Fruit fly (Drosophila melanogaster) whole organism, wandering third instar larva: ENCODE data around the gene CG15482.

Experiments used
- Abd-B ChIP-seq: fragments of >200 bp; optimal IDR thresholded peaks from 2 replicates; lab custom pipeline; 2017; ENCODE audit warnings: missing biosample characterization, missing genetic modification characterization
- CG9705 ChIP-seq: fragments of 200-800 bp; sonication (Bioruptor generic); optimal IDR thresholded peaks from 2 replicates; lab custom pipeline; 2018; ENCODE audit warnings: missing biosample characterization, mild to moderate bottlenecking, missing genetic modification characterization
- Dfd ChIP-seq: fragments of >200 bp; optimal IDR thresholded peaks from 2 replicates; lab custom pipeline; 2017; ENCODE audit warnings: missing biosample characterization, missing genetic modification characterization
- Dif ChIP-seq: fragments of 200-275, 200-300 bp; sonication (Bioruptor generic); optimal IDR thresholded peaks from 2 replicates; lab custom pipeline; 2018; ENCODE audit warnings: missing biosample characterization, missing genetic modification characterization; ENCODE audit not compliant: partially characterized antibody
- GATAd ChIP-seq: sonication (Bioruptor generic); optimal IDR thresholded peaks from 2 replicates; lab custom pipeline; 2016; ENCODE audit warnings: missing biosample characterization, missing genetic modification characterization
- HLH106 ChIP-seq: fragments of 200-800 bp; optimal IDR thresholded peaks from 3 replicates; lab custom pipeline; 2019; ENCODE audit warnings: missing biosample characterization, mild to moderate bottlenecking, missing genetic modification characterization, moderate library complexity
- Hnf4 ChIP-seq: fragments of 200-800 bp; sonication (Bioruptor generic); optimal IDR thresholded peaks from 2 replicates; lab custom pipeline; 2016; ENCODE audit warnings: missing biosample characterization, mild to moderate bottlenecking, missing genetic modification characterization
- Hr78 ChIP-seq: fragments of >200 bp; optimal IDR thresholded peaks from 2 replicates; lab custom pipeline; 2017; ENCODE audit warnings: missing biosample characterization, missing genetic modification characterization
- Hr83 ChIP-seq: fragments of 200-300 bp; sonication (Bioruptor generic); optimal IDR thresholded peaks from 2 replicates; lab custom pipeline; 2016; ENCODE audit warnings: missing biosample characterization, mild to moderate bottlenecking, missing genetic modification characterization, moderate library complexity; ENCODE audit not compliant: poor library complexity, severe bottlenecking
- Jra ChIP-seq: sonication (Bioruptor generic); optimal IDR thresholded peaks from 2 replicates; lab custom pipeline; 2016; ENCODE audit warnings: missing biosample characterization, missing genetic modification characterization
- Mio ChIP-seq: sonication (Bioruptor generic); optimal IDR thresholded peaks from 2 replicates; lab custom pipeline; 2016; ENCODE audit warnings: missing biosample characterization, missing genetic modification characterization
- Myc ChIP-seq: fragments of >200 bp; optimal IDR thresholded peaks from 2 replicates; lab custom pipeline; 2017
- OdsH ChIP-seq: fragments of 200-800 bp; sonication (Bioruptor generic); optimal IDR thresholded peaks from 2 replicates; lab custom pipeline; 2016; ENCODE audit warnings: missing biosample characterization, mild to moderate bottlenecking, missing genetic modification characterization
- Rel ChIP-seq, 2 experiments: fragments of 200-800 bp; sonication (Bioruptor generic) in 1 of 2; optimal IDR thresholded peaks; 2 replicates in 1 of 2; 3 replicates in 1 of 2; lab custom pipeline; 2016 to 2019; ENCODE audit warnings: mild to moderate bottlenecking in 2 of 2, missing biosample characterization in 2 of 2, missing genetic modification characterization in 2 of 2, moderate library complexity in 1 of 2
- Sp1 ChIP-seq: fragments of 200-800 bp; sonication (Bioruptor generic); optimal IDR thresholded peaks from 3 replicates; lab custom pipeline; 2019; ENCODE audit warnings: missing biosample characterization, mild to moderate bottlenecking, missing genetic modification characterization, moderate library complexity
- br ChIP-seq: fragments of 200-800 bp; sonication (Bioruptor generic); optimal IDR thresholded peaks from 2 replicates; lab custom pipeline; 2016; ENCODE audit warnings: missing biosample characterization, missing genetic modification characterization
- brk ChIP-seq: fragments of 200-800 bp; sonication (Bioruptor generic); optimal IDR thresholded peaks from 2 replicates; lab custom pipeline; 2016; ENCODE audit warnings: missing biosample characterization, mild to moderate bottlenecking, missing genetic modification characterization
- dl ChIP-seq, 2 experiments: fragments of 175-275, 200-275 bp in 1 of 2; fragments of 200-275 bp in 1 of 2; sonication (Bioruptor generic); optimal IDR thresholded peaks; lab custom pipeline; 2018; ENCODE audit warnings: mild to moderate bottlenecking in 2 of 2, missing biosample characterization in 2 of 2, missing genetic modification characterization in 2 of 2, moderate library complexity in 2 of 2; ENCODE audit not compliant: partially characterized antibody in 2 of 2, insufficient read depth in 1 of 2
- dmrt93B ChIP-seq: fragments of 200-800 bp; sonication (Bioruptor generic); optimal IDR thresholded peaks from 2 replicates; lab custom pipeline; 2018; ENCODE audit warnings: missing biosample characterization, mild to moderate bottlenecking, missing genetic modification characterization
- dsf ChIP-seq: sonication (Bioruptor generic); optimal IDR thresholded peaks from 2 replicates; lab custom pipeline; 2016; ENCODE audit warnings: missing biosample characterization, missing genetic modification characterization, borderline replicate concordance
- ey ChIP-seq: fragments of 200-800 bp; sonication (Bioruptor generic); optimal IDR thresholded peaks from 2 replicates; lab custom pipeline; 2016; ENCODE audit warnings: missing biosample characterization, missing genetic modification characterization
- foxo ChIP-seq, 2 experiments: fragments of 200-800 bp; sonication (Bioruptor generic); optimal IDR thresholded peaks; 2 replicates in 1 of 2; 3 replicates in 1 of 2; lab custom pipeline; 2016 to 2017; ENCODE audit warnings: missing biosample characterization in 2 of 2, missing genetic modification characterization in 2 of 2
- fru ChIP-seq: fragments of 200-800 bp; sonication (Bioruptor generic); optimal IDR thresholded peaks from 3 replicates; lab custom pipeline; 2016; ENCODE audit warnings: missing biosample characterization, mild to moderate bottlenecking, missing genetic modification characterization
- h ChIP-seq: fragments of 200-800 bp; sonication (Bioruptor generic); optimal IDR thresholded peaks from 3 replicates; lab custom pipeline; 2016; ENCODE audit warnings: missing biosample characterization, mild to moderate bottlenecking, missing genetic modification characterization
- pan ChIP-seq: fragments of >200 bp; optimal IDR thresholded peaks from 2 replicates; lab custom pipeline; 2017
- psq ChIP-seq: fragments of 200-800 bp; sonication (Bioruptor generic); optimal IDR thresholded peaks from 3 replicates; lab custom pipeline; 2017; ENCODE audit warnings: missing biosample characterization, mild to moderate bottlenecking, missing genetic modification characterization, moderate library complexity
- rgr ChIP-seq: fragments of 200-800 bp; sonication (Bioruptor generic); optimal IDR thresholded peaks from 3 replicates; lab custom pipeline; 2016; ENCODE audit warnings: missing biosample characterization, mild to moderate bottlenecking, missing genetic modification characterization
- sage ChIP-seq: fragments of 200-800 bp; sonication (Bioruptor generic); optimal IDR thresholded peaks from 2 replicates; lab custom pipeline; 2016; ENCODE audit warnings: missing biosample characterization, mild to moderate bottlenecking, missing genetic modification characterization
- sv ChIP-seq: fragments of 200-800 bp; sonication (Bioruptor generic); optimal IDR thresholded peaks from 3 replicates; lab custom pipeline; 2016; ENCODE audit warnings: missing biosample characterization, missing genetic modification characterization
- tai ChIP-seq: sonication (Bioruptor generic); optimal IDR thresholded peaks from 2 replicates; lab custom pipeline; 2016; ENCODE audit warnings: missing biosample characterization, missing genetic modification characterization
- usp ChIP-seq: fragments of >200 bp; optimal IDR thresholded peaks from 2 replicates; lab custom pipeline; 2017; ENCODE audit warnings: missing biosample characterization, missing genetic modification characterization

CG15482 gene

DNA sequence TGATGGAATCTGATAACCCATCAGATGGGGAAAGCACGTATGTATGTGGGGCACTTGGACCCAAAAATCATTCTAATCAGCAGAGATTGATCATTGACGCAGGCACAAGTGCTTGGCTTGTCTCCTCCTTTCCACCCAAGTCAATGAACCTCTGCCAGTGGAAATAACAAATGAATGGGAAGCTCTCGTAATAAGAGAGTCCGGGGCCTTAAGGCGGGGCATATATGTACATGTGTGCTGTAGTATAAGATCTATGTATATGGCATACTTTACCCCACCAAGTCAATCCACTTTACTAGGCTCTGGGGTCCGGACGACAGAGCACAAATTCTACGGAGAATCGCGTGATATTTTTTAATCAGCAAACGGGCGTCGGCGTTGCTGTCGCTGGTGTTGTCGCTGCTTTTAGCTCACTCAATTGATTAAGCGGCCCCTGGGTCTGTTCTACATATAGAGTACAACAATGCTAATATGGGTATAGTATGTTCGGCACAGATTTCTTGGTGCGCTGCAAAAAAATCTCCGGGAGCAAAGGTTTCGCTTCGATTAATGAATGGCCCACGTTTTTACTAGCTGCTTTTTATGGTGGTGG lies 5.4 kb downstream of the CG15482 start:
- no peak for TF ChIP-seq Jra (GFP tag; lab: Kevin White, UChicago)
- TF ChIP-seq Hr78 (GFP tag; lab: Kevin White, UChicago): no peak
- no peak for TF ChIP-seq brk (GFP tag; lab: Kevin White, UChicago)
- TF ChIP-seq pan (lab: Kevin White, UChicago): no peak
- no peak for TF ChIP-seq psq (GFP tag; lab: Kevin White, UChicago)
- TF ChIP-seq OdsH (GFP tag; lab: Kevin White, UChicago): peak; percentile 13
- peak; percentile 42 for TF ChIP-seq h
- no peak for TF ChIP-seq dmrt93B (GFP tag; lab: Kevin White, UChicago)
- no peak for TF ChIP-seq Myc (lab: Kevin White, UChicago)
- TF ChIP-seq dl (GFP tag; optimal IDR thresholded peaks at IDR 0.05; lab: Kevin White, UChicago; ENCODE audit: insufficient read depth in 1 of 2, partially characterized antibody in 2 of 2): no peak
- TF ChIP-seq br (GFP tag; lab: Kevin White, UChicago): peak; percentile 33
- TF ChIP-seq Dif (GFP tag; lab: Kevin White, UChicago): no peak
- TF ChIP-seq fru (GFP tag; lab: Kevin White, UChicago): no peak
- peak; percentile 8 for TF ChIP-seq rgr
- TF ChIP-seq Rel (GFP tag; optimal IDR thresholded peaks at IDR 0.05; lab: Kevin White, UChicago): no peak
- TF ChIP-seq Rel (tag; optimal IDR thresholded peaks at IDR 0.05; lab: Kevin White, UChicago): peak; percentile 83
- peak; percentile 0 for TF ChIP-seq Hr83 (GFP tag; lab: Kevin White, UChicago)
- no peak for TF ChIP-seq Dfd
- TF ChIP-seq Sp1 (GFP tag; lab: Kevin White, UChicago): no peak
- TF ChIP-seq GATAd: no peak
- no peak for TF ChIP-seq usp (GFP tag; lab: Kevin White, UChicago)
- peak; percentile 22 for TF ChIP-seq Hnf4 (GFP tag; lab: Kevin White, UChicago)
- TF ChIP-seq, all 38 proteins: peak for 7

DNA sequence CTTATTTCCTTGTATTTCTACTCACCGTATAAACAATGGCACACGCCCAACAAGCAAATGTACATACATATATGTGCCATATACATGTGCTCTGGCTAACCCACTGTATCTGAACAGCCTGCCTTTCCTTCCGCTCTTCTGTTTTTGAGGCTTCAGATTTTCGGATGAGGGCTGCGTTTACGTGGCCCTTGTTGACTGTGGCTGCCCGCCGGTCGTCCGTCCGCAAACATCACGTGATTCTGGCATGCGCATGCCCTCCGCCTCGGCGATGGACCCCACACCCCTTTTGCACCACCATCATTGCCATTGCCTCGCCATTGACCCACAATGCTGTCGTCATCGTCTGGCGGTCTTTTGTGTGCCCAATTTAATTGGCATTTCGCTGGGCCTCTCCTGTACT lies 6.4 kb downstream of the CG15482 start:
- peak; percentile 70 for TF ChIP-seq h
- TF ChIP-seq OdsH (GFP tag; lab: Kevin White, UChicago): peak; percentile 21
- no peak for TF ChIP-seq Hr78 (GFP tag; lab: Kevin White, UChicago)
- TF ChIP-seq Rel (GFP tag; optimal IDR thresholded peaks at IDR 0.05; lab: Kevin White, UChicago): no peak
- peak; percentile 9 for TF ChIP-seq Rel (tag; optimal IDR thresholded peaks at IDR 0.05; lab: Kevin White, UChicago)
- no peak for TF ChIP-seq Mio (GFP tag; lab: Kevin White, UChicago)
- peak; percentile 58 for TF ChIP-seq Hr83 (GFP tag; lab: Kevin White, UChicago)
- no peak for TF ChIP-seq ey (GFP tag; lab: Kevin White, UChicago)
- peak; percentile 52 for TF ChIP-seq br (GFP tag; lab: Kevin White, UChicago)
- no peak for TF ChIP-seq GATAd
- TF ChIP-seq brk (GFP tag; lab: Kevin White, UChicago): no peak
- peak; percentile 22 for TF ChIP-seq HLH106 (tag; lab: Kevin White, UChicago)
- no peak for TF ChIP-seq dsf (GFP tag; lab: Kevin White, UChicago)
- TF ChIP-seq Hnf4 (GFP tag; lab: Kevin White, UChicago): no peak
- no peak for TF ChIP-seq tai
- peak; percentile 21 for TF ChIP-seq fru (GFP tag; lab: Kevin White, UChicago)
- TF ChIP-seq rgr: peak; percentile 21
- no peak for TF ChIP-seq Dfd
- peak in 1 of 2 experiments; percentile 4 for TF ChIP-seq foxo (GFP tag; optimal IDR thresholded peaks at IDR 0.05; lab: Kevin White, UChicago)
- TF ChIP-seq Sp1 (GFP tag; lab: Kevin White, UChicago): peak; percentile 15
- TF ChIP-seq, all 38 proteins: peak for 10

DNA sequence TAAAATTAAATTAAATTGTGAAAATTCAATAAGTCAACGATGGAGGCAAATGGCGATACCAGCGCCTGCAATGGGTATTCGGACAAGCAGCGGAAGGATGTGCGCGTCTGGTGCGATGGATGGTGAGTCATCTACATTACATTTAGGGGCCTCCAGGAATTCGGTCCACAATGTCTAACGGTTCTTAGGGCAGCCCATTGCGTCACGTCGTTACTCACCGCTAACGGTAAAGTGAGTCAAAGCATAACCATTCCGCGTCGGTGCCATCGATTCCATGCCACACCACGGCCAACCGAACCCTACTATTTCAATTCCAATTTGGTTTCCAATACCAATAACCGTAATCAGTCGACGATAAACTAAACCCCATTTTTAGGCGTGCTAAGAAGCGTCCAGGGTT lies 7.5 kb downstream of the CG15482 start:
- TF ChIP-seq psq (GFP tag; lab: Kevin White, UChicago): no peak
- TF ChIP-seq brk (GFP tag; lab: Kevin White, UChicago): no peak
- TF ChIP-seq fru (GFP tag; lab: Kevin White, UChicago): no peak
- TF ChIP-seq ey (GFP tag; lab: Kevin White, UChicago): no peak
- TF ChIP-seq sv: no peak
- no peak for TF ChIP-seq Sp1 (GFP tag; lab: Kevin White, UChicago)
- TF ChIP-seq Dif (GFP tag; lab: Kevin White, UChicago): no peak
- TF ChIP-seq Abd-B: no peak
- TF ChIP-seq CG9705 (GFP tag; lab: Kevin White, UChicago): no peak
- TF ChIP-seq Mio (GFP tag; lab: Kevin White, UChicago): no peak
- TF ChIP-seq sage: no peak
- TF ChIP-seq br (GFP tag; lab: Kevin White, UChicago): no peak
- no peak for TF ChIP-seq usp (GFP tag; lab: Kevin White, UChicago)
- no peak for TF ChIP-seq GATAd
- TF ChIP-seq dsf (GFP tag; lab: Kevin White, UChicago): no peak
- no peak for TF ChIP-seq Hr83 (GFP tag; lab: Kevin White, UChicago)
- no peak for TF ChIP-seq pan (lab: Kevin White, UChicago)
- no peak for TF ChIP-seq tai
- TF ChIP-seq Jra (GFP tag; lab: Kevin White, UChicago): no peak
- no peak for TF ChIP-seq HLH106 (tag; lab: Kevin White, UChicago)
